Worm (Caenorhabditis elegans) whole organism, young adult: ENCODE data around the gene F23A7.5.

Experiments used
- B0261.1 ChIP-seq: sonication (generic microtip); optimal IDR thresholded peaks from 2 replicates; lab custom pipeline; 2016; ENCODE audit warnings: mild to moderate bottlenecking, missing genetic modification characterization, moderate library complexity, missing compliant biosample characterization
- F33H1.4 ChIP-seq: fragments of 200-800 bp; sonication (Bioruptor generic); IDR thresholded peaks from 2 replicates; pipeline ENCODE4 v1.3.6; 2022; ENCODE audit warnings: missing genetic modification reagents, missing genetic modification characterization, missing compliant biosample characterization
- F39B2.1 ChIP-seq: fragments of 200-800 bp; sonication (Bioruptor generic); IDR thresholded peaks from 2 replicates; pipeline ENCODE4 v1.3.6; 2022; ENCODE audit warnings: missing genetic modification reagents, missing genetic modification characterization, missing compliant biosample characterization
- F57C9.4 ChIP-seq: sonication (generic microtip); optimal IDR thresholded peaks from 2 replicates; lab custom pipeline; 2017; ENCODE audit warnings: mild to moderate bottlenecking, missing genetic modification characterization, missing compliant biosample characterization
- Y79H2A.3 ChIP-seq: fragments of 200-800 bp; sonication (Bioruptor generic); conservative IDR thresholded peaks from 2 replicates; pipeline ENCODE4 v1.3.6; 2022; ENCODE audit warnings: missing genetic modification reagents, missing genetic modification characterization, missing compliant biosample characterization
- aptf-2 ChIP-seq: fragments of 200-800 bp; sonication (Bioruptor generic); conservative IDR thresholded peaks from 2 replicates; pipeline ENCODE4 v1.3.6; 2022; ENCODE audit warnings: missing genetic modification reagents, missing genetic modification characterization, missing compliant biosample characterization
- atf-7 ChIP-seq: sonication (generic microtip); optimal IDR thresholded peaks from 2 replicates; lab custom pipeline; 2017; ENCODE audit warnings: mild to moderate bottlenecking, missing genetic modification characterization, missing compliant biosample characterization
- attf-5 ChIP-seq: fragments of 200-800 bp; sonication (Bioruptor generic); optimal IDR thresholded peaks from 2 replicates; lab custom pipeline; 2018; ENCODE audit warnings: mild to moderate bottlenecking, missing genetic modification characterization, missing compliant biosample characterization
- attf-6 ChIP-seq: fragments of 200-800 bp; sonication (Bioruptor generic); IDR thresholded peaks from 2 replicates; pipeline ENCODE4 v1.3.6; 2022; ENCODE audit warnings: missing genetic modification reagents, missing genetic modification characterization, missing compliant biosample characterization
- cebp-1 ChIP-seq, 2 experiments: fragments of 200-800 bp in 1 of 2; sonication (Bioruptor generic) in 1 of 2; sonication (generic microtip) in 1 of 2; IDR thresholded peaks in 1 of 2; optimal IDR thresholded peaks in 1 of 2; 2 replicates each; pipeline versions ENCODE4 v1.3.6 to Lab custom; 2017 to 2022; ENCODE audit warnings: missing compliant biosample characterization in 2 of 2, missing genetic modification characterization in 2 of 2, mild to moderate bottlenecking in 1 of 2, missing genetic modification reagents in 1 of 2, moderate library complexity in 1 of 2
- ceh-100 ChIP-seq: fragments of 200-800 bp; sonication (Bioruptor generic); IDR thresholded peaks from 2 replicates; pipeline ENCODE4 v1.3.6; 2022; ENCODE audit warnings: missing genetic modification reagents, missing genetic modification characterization, missing compliant biosample characterization
- ceh-91 ChIP-seq: fragments of 200-800 bp; sonication (Bioruptor generic); IDR thresholded peaks from 2 replicates; pipeline ENCODE4 v1.3.6; 2022; ENCODE audit warnings: missing genetic modification reagents, missing genetic modification characterization, missing compliant biosample characterization
- hmg-20 ChIP-seq: fragments of 200-800 bp; sonication (Bioruptor generic); IDR thresholded peaks from 2 replicates; pipeline ENCODE4 v1.3.6; 2022; ENCODE audit warnings: missing genetic modification reagents, missing genetic modification characterization, missing compliant biosample characterization
- lin-26 ChIP-seq: fragments of 200-800 bp; sonication (Bioruptor generic); IDR thresholded peaks from 2 replicates; pipeline ENCODE4 v1.3.6; 2022; ENCODE audit warnings: missing genetic modification reagents, missing genetic modification characterization, missing compliant biosample characterization
- lsl-1 ChIP-seq: fragments of 200-800 bp; sonication (Bioruptor generic); optimal IDR thresholded peaks from 2 replicates; lab custom pipeline; 2018; ENCODE audit warnings: mild to moderate bottlenecking, missing genetic modification characterization, moderate library complexity, missing compliant biosample characterization
- lsy-27 ChIP-seq: sonication (generic microtip); optimal IDR thresholded peaks from 2 replicates; lab custom pipeline; 2017; ENCODE audit warnings: missing genetic modification characterization, mild to moderate bottlenecking, missing compliant biosample characterization, antibody characterized with exemption, missing genotype, borderline replicate concordance; ENCODE audit not compliant: insufficient read depth
- mcd-1 ChIP-seq: fragments of 200-800 bp; sonication (Bioruptor generic); IDR thresholded peaks from 2 replicates; pipeline ENCODE4 v1.3.6; 2022; ENCODE audit warnings: missing genetic modification reagents, missing genetic modification characterization, missing compliant biosample characterization
- mxl-1 ChIP-seq: sonication (generic microtip); optimal IDR thresholded peaks from 2 replicates; lab custom pipeline; 2016; ENCODE audit warnings: missing genetic modification characterization, missing compliant biosample characterization
- nfya-1 ChIP-seq: sonication (generic microtip); optimal IDR thresholded peaks from 2 replicates; lab custom pipeline; 2017; ENCODE audit warnings: antibody characterized with exemption, missing compliant biosample characterization, missing genetic modification characterization, borderline replicate concordance; ENCODE audit not compliant: insufficient read depth
- nhr-27 ChIP-seq: fragments of 200-800 bp; sonication (Bioruptor generic); optimal IDR thresholded peaks from 2 replicates; lab custom pipeline; 2018; ENCODE audit warnings: mild to moderate bottlenecking, missing genetic modification characterization, moderate library complexity, missing compliant biosample characterization
- nhr-80 ChIP-seq: sonication (generic microtip); optimal IDR thresholded peaks from 2 replicates; lab custom pipeline; 2016; ENCODE audit warnings: missing genetic modification characterization, missing compliant biosample characterization
- nhr-90 ChIP-seq: sonication (generic microtip); optimal IDR thresholded peaks from 2 replicates; lab custom pipeline; 2016; ENCODE audit warnings: missing genotype, mild to moderate bottlenecking, missing genetic modification characterization, missing compliant biosample characterization
- pha-4 ChIP-seq: fragments of 150-350 bp; sonication (generic microtip); optimal IDR thresholded peaks from 2 replicates; lab custom pipeline; 2014; ENCODE audit warnings: missing biosample characterization, missing genetic modification reagents, missing genetic modification characterization
- rec-8 ChIP-seq, 2 experiments: sonication (generic microtip); optimal IDR thresholded peaks; 2 replicates each; lab custom pipeline; 2016; ENCODE audit warnings: mild to moderate bottlenecking in 2 of 2, missing genetic modification characterization in 2 of 2, missing genetic modification reagents in 2 of 2, missing genotype in 2 of 2, missing biosample characterization in 1 of 2, missing compliant biosample characterization in 1 of 2, moderate library complexity in 1 of 2
- repo-1 ChIP-seq: sonication (generic microtip); optimal IDR thresholded peaks from 2 replicates; lab custom pipeline; 2017; ENCODE audit warnings: mild to moderate bottlenecking, missing genetic modification characterization, missing compliant biosample characterization
- rpc-1 ChIP-seq, 2 experiments: fragments of 150-350 bp in 1 of 2; sonication (generic microtip) in 1 of 2; optimal IDR thresholded peaks; 2 replicates each; lab custom pipeline; 2014 to 2018; ENCODE audit warnings: missing biosample characterization in 1 of 2, missing genetic modification characterization in 1 of 2, missing genetic modification reagents in 1 of 2, missing genotype in 1 of 2
- sdz-38 ChIP-seq: sonication (generic microtip); optimal IDR thresholded peaks from 2 replicates; lab custom pipeline; 2016; ENCODE audit warnings: missing genotype, missing genetic modification characterization, missing compliant biosample characterization
- tbx-9 ChIP-seq: sonication (generic microtip); optimal IDR thresholded peaks from 2 replicates; lab custom pipeline; 2016; ENCODE audit warnings: borderline replicate concordance, missing genetic modification characterization, inconsistent platforms, missing compliant biosample characterization
- tlf-1 ChIP-seq: fragments of 200-800 bp; sonication (Bioruptor generic); optimal IDR thresholded peaks from 2 replicates; lab custom pipeline; 2018; ENCODE audit warnings: mild to moderate bottlenecking, missing genetic modification characterization, missing compliant biosample characterization
- unc-130 ChIP-seq: sonication (generic microtip); optimal IDR thresholded peaks from 2 replicates; lab custom pipeline; 2016; ENCODE audit warnings: missing genetic modification reagents, missing genetic modification characterization, missing compliant biosample characterization
- unc-62 ChIP-seq: fragments of 150-350 bp; optimal IDR thresholded peaks from 2 replicates; lab custom pipeline; 2014; ENCODE audit warnings: missing biosample characterization, missing genetic modification reagents, missing genetic modification characterization
- zfh-2 ChIP-seq: fragments of 200-800 bp; sonication (Bioruptor generic); conservative IDR thresholded peaks from 2 replicates; pipeline ENCODE4 v1.3.6; 2022; ENCODE audit warnings: missing genetic modification reagents, missing genetic modification characterization, missing compliant biosample characterization
- ztf-28 ChIP-seq: fragments of 200-800 bp; sonication (Bioruptor generic); IDR thresholded peaks from 2 replicates; pipeline ENCODE4 v1.3.6; 2022; ENCODE audit warnings: missing genetic modification reagents, missing genetic modification characterization, missing compliant biosample characterization
- ztf-3 ChIP-seq: fragments of 200-800 bp; sonication (Bioruptor generic); optimal IDR thresholded peaks from 2 replicates; lab custom pipeline; 2018; ENCODE audit warnings: mild to moderate bottlenecking, missing genetic modification characterization, missing compliant biosample characterization
- ztf-6 ChIP-seq: fragments of 200-800 bp; sonication (Bioruptor generic); IDR thresholded peaks from 2 replicates; pipeline ENCODE4 v1.3.6; 2022; ENCODE audit warnings: missing genetic modification reagents, missing genetic modification characterization, missing compliant biosample characterization

Gene F23A7.5

DNA sequence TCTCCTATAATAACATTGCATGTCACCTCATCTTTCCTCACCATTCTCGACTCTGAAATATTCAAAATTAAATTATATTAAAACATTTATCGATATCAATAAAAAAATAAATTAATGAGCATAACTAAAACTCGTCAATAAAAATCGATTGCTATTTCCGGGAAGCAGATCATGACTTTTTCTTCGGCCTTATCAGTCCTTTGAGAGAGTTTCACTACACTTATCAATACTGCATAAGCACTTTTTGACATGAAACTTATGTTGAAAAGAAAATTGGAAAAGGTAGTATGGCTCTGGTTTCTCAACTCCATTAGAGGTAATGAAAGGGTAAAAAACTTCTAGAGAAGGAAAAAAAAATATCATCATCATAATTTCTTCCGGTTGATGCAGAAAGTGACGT, 31.4 kb downstream of the F23A7.5 start:
- no peak for TF ChIP-seq lsy-27 (tag; lab: Kevin White, UChicago)
- peak; percentile 48 for TF ChIP-seq nhr-80
- TF ChIP-seq ztf-28 (GFP tag; lab: Robert Waterston, UW), result no peak
- TF ChIP-seq Y79H2A.3, result no peak
- TF ChIP-seq attf-6 (GFP tag; lab: Robert Waterston, UW), result no peak
- peak; percentile 35 for TF ChIP-seq atf-7 (tag; lab: Kevin White, UChicago)
- TF ChIP-seq cebp-1 (GFP tag; IDR thresholded peaks at IDR 0.05; lab: Robert Waterston, UW), result no peak
- TF ChIP-seq cebp-1 (tag; optimal IDR thresholded peaks at IDR 0.05; lab: Kevin White, UChicago), result no peak
- no peak for TF ChIP-seq nhr-90 (tag; lab: Kevin White, UChicago)
- no peak for TF ChIP-seq F33H1.4
- TF ChIP-seq F39B2.1, result no peak
- no peak for TF ChIP-seq pha-4 (tag; lab: Kevin White, UChicago)
- no peak for TF ChIP-seq ztf-3 (GFP tag; lab: Kevin White, UChicago)

DNA sequence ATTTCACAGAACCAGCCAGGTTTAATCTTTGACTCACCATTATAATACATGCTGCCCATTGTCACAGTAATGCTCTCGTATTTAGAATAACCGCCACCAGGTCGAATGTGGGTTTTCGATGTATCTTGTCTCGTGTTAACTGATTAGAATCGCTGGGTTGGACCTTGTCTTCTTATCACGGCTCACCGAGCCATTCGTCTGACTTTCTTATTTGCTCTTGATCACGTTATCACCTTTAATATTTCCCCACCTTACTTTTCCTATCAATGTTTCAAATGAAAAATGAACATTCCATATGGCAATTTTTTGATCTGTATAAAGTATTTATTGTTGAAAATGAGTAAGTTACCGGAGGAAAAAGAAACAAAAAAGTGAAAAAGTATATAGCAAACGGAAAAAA, 33.3 kb downstream of the F23A7.5 start, which contains the start of gene sgk-1:
Gene sgk-1, minus strand, starts transcription at position 130 of the 400 bp plus-strand sequence.
- TF ChIP-seq nhr-80 (peak; percentile 42), rec-8 (tag; optimal IDR thresholded peaks at IDR 0.05; lab: Kevin White, UChicago) (no peak), tbx-9 (no peak), F57C9.4 (no peak), ztf-6 (no peak), tlf-1 (GFP tag; lab: Kevin White, UChicago) (no peak)

DNA sequence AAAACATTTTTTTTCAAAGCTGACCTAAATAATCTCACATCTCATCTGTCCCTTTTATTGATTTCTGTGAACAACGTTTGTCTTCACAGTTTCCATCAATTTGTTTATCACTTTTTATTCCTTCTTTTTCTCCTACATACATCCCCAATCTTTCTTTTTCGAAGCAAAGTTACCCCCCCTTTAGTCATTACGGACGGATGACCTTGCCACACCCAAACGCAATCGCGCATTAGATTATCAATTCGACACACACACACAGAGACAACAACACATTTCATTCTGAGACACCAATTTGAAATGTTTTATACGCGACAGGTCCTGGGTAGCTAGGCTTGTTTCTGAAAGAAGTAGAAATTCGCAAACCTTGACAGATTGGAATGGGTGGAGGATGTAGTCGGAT, 34.6 kb downstream of the F23A7.5 start:
- TF ChIP-seq tlf-1 (GFP tag; lab: Kevin White, UChicago), result no peak
- TF ChIP-seq mxl-1, result no peak
- no peak for TF ChIP-seq hmg-20 (GFP tag; lab: Robert Waterston, UW)
- TF ChIP-seq atf-7 (tag; lab: Kevin White, UChicago), result no peak
- no peak for TF ChIP-seq nhr-90 (tag; lab: Kevin White, UChicago)
- no peak for TF ChIP-seq ztf-6
- TF ChIP-seq B0261.1 (tag; lab: Kevin White, UChicago), result no peak
- TF ChIP-seq mcd-1 (GFP tag; lab: Robert Waterston, UW), result no peak
- TF ChIP-seq nfya-1 (tag; lab: Kevin White, UChicago), result no peak
- no peak for TF ChIP-seq ceh-100
- TF ChIP-seq unc-62, result no peak
- TF ChIP-seq repo-1 (tag; lab: Kevin White, UChicago), result no peak
- TF ChIP-seq unc-130, result no peak
- TF ChIP-seq lin-26 (GFP tag; lab: Robert Waterston, UW), result no peak
- TF ChIP-seq sdz-38 (tag; lab: Kevin White, UChicago), result no peak
- TF ChIP-seq nhr-80, result no peak
- no peak for TF ChIP-seq lsl-1 (GFP tag; lab: Kevin White, UChicago)
- no peak for TF ChIP-seq nhr-27 (tag; lab: Kevin White, UChicago)
- no peak for TF ChIP-seq rpc-1 (optimal IDR thresholded peaks at IDR 0.05; lab: Kevin White, UChicago)
- no peak for TF ChIP-seq rpc-1 (tag; optimal IDR thresholded peaks at IDR 0.05; lab: Kevin White, UChicago)

DNA sequence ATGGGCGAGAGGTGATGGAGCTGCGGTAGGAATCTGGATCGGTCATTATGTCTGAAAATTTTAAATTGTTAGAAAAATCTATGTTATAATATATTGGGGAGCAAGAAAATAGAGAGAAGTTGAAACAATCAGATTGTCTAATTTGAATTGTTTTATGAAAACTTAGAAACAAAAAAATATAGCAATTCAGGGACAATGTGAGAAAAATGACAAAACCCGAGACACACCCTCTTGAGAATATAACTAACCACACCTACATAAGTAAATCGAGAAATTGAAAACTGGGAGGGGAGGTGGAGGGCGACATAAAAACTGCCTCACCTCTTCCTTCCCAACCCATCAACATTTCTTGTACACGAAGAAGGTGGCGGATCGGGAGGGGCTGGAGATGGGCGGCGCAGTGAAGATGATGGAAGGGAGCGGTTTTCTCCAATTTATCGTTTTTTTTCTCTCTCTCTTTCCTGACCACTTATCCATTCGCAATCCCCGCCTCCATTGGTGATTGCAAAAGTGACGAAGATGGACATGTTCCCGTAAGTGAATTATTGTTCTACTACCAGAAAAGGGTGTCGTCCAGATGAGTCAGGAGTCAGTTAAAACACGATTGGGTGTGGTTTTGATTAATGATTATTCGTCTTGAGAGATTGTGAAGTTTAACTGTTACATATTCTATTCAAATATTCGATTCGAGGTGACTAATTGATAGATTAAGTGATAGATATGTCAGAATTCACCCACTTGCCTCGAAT, 37.1 kb downstream of the F23A7.5 start, which contains the start of gene mua-6:
Gene mua-6, minus strand, starts transcription at position 51 of the 749 bp plus-strand sequence.
- TF ChIP-seq aptf-2 (GFP tag; lab: Robert Waterston, UW), result no peak
- 0 out of 2 replicates have a peak, but pooled peaks have one; percentile 12 for TF ChIP-seq zfh-2 (GFP tag; lab: Robert Waterston, UW)
- no peak for TF ChIP-seq F39B2.1
- no peak for TF ChIP-seq attf-5 (GFP tag; lab: Kevin White, UChicago)
- no peak for TF ChIP-seq ceh-91
